Fruit fly (Drosophila melanogaster) whole organism, wandering third instar larva: Measurements from ENCODE around the gene MP1.

ENCODE experiments used
- Dfd ChIP-seq: fragments of >200 bp; optimal IDR thresholded peaks from 2 replicates; lab custom pipeline; 2017; ENCODE audit warnings: missing biosample characterization, missing genetic modification characterization
- Myc ChIP-seq: fragments of >200 bp; optimal IDR thresholded peaks from 2 replicates; lab custom pipeline; 2017
- OdsH ChIP-seq: fragments of 200-800 bp; sonication (Bioruptor generic); optimal IDR thresholded peaks from 2 replicates; lab custom pipeline; 2016; ENCODE audit warnings: missing biosample characterization, mild to moderate bottlenecking, missing genetic modification characterization
- br ChIP-seq: fragments of 200-800 bp; sonication (Bioruptor generic); optimal IDR thresholded peaks from 2 replicates; lab custom pipeline; 2016; ENCODE audit warnings: missing biosample characterization, missing genetic modification characterization
- dl ChIP-seq, 2 experiments: fragments of 175-275, 200-275 bp in 1 of 2; fragments of 200-275 bp in 1 of 2; sonication (Bioruptor generic); optimal IDR thresholded peaks; lab custom pipeline; 2018; ENCODE audit warnings: mild to moderate bottlenecking in 2 of 2, missing biosample characterization in 2 of 2, missing genetic modification characterization in 2 of 2, moderate library complexity in 2 of 2; ENCODE audit not compliant: partially characterized antibody in 2 of 2, insufficient read depth in 1 of 2
- lola ChIP-seq: fragments of >200 bp; optimal IDR thresholded peaks from 2 replicates; lab custom pipeline; 2017; ENCODE audit warnings: missing biosample characterization, missing genetic modification characterization
- pan ChIP-seq: fragments of >200 bp; optimal IDR thresholded peaks from 2 replicates; lab custom pipeline; 2017
- psq ChIP-seq: fragments of 200-800 bp; sonication (Bioruptor generic); optimal IDR thresholded peaks from 3 replicates; lab custom pipeline; 2017; ENCODE audit warnings: missing biosample characterization, mild to moderate bottlenecking, missing genetic modification characterization, moderate library complexity
- usp ChIP-seq: fragments of >200 bp; optimal IDR thresholded peaks from 2 replicates; lab custom pipeline; 2017; ENCODE audit warnings: missing biosample characterization, missing genetic modification characterization

dm6 chr3R:4301485-4301884, 6.2 kb upstream of the MP1 start:
- TF ChIP-seq Myc: no peak
- TF ChIP-seq Dfd: no peak
- no peak for TF ChIP-seq dl (GFP tag; optimal IDR thresholded peaks at IDR 0.05; lab: Kevin White, UChicago; ENCODE audit: insufficient read depth in 1 of 2, partially characterized antibody in 2 of 2)
- no peak for TF ChIP-seq br (GFP tag; lab: Kevin White, UChicago)
- no peak for TF ChIP-seq pan (lab: Kevin White, UChicago)
- TF ChIP-seq usp (GFP tag; lab: Kevin White, UChicago): no peak
- TF ChIP-seq OdsH (GFP tag; lab: Kevin White, UChicago): no peak
- no peak for TF ChIP-seq lola (GFP tag; lab: Kevin White, UChicago)
- TF ChIP-seq psq (GFP tag; lab: Kevin White, UChicago): no peak
